Worm (Caenorhabditis elegans): ENCODE data around the gene col-80.

- TF ChIP-seq lin-39 (tag; optimal IDR thresholded peaks at IDR 0.05) (no peak), nhr-77 (tag; optimal IDR thresholded peaks at IDR 0.05) (no peak), Y55F3AM.14 (GFP tag; optimal IDR thresholded peaks at IDR 0.05) (no peak), blmp-1 (tag; optimal IDR thresholded peaks at IDR 0.05; ENCODE audit: insufficient read depth) (no peak), nhr-129 (tag; optimal IDR thresholded peaks at IDR 0.05) (no peak), skn-1 (tag; optimal IDR thresholded peaks at IDR 0.05) (no peak), unc-39 (tag; optimal IDR thresholded peaks at IDR 0.05) (no peak), unc-62 (GFP tag; optimal IDR thresholded peaks at IDR 0.05) (no peak), zag-1 (tag; optimal IDR thresholded peaks at IDR 0.05) (no peak), nhr-6 (tag; optimal IDR thresholded peaks at IDR 0.05) (no peak), egl-27 (tag; optimal IDR thresholded peaks at IDR 0.05) (no peak), mdl-1 (tag; optimal IDR thresholded peaks at IDR 0.05) (no peak), ztf-1 (GFP tag; conservative IDR thresholded peaks at IDR 0.05) (no peak), nhr-10 (tag; optimal IDR thresholded peaks at IDR 0.05) (no peak)
Measured at ce11 chrII:10753694-10754093, 46.7 kb downstream of the col-80 start.
